Worm (Caenorhabditis elegans) whole organism, L4 larva: ENCODE data around the gene Y47D7A.15.
A peak's percentile ranks its signal among the peaks of the same experiment; 100 is the strongest.

Experiments used
- F26F4.8 ChIP-seq: fragments of 200-800 bp; sonication (Bioruptor generic); conservative IDR thresholded peaks from 2 replicates; pipeline ENCODE4 v1.3.6; 2022; ENCODE audit warnings: missing genetic modification characterization, missing compliant biosample characterization
- R02D3.7 ChIP-seq: fragments of 150-350 bp; sonication (generic microtip); optimal IDR thresholded peaks from 3 replicates; lab custom pipeline; 2014; ENCODE audit warnings: missing biosample characterization, missing genetic modification characterization
- T20F7.1 ChIP-seq: fragments of 200-800 bp; sonication (Bioruptor generic); optimal IDR thresholded peaks from 2 replicates; lab custom pipeline; 2018; ENCODE audit warnings: mild to moderate bottlenecking, missing genetic modification characterization, missing compliant biosample characterization
- T26A8.4 ChIP-seq: fragments of 200-800 bp; sonication (Bioruptor generic); IDR thresholded peaks from 2 replicates; pipeline ENCODE4 v1.3.6; 2022; ENCODE audit warnings: missing genetic modification characterization, missing compliant biosample characterization
- Y105C5A.15 ChIP-seq: fragments of 200-800 bp; sonication (Bioruptor generic); IDR thresholded peaks from 2 replicates; pipeline ENCODE4 v1.3.6; 2022; ENCODE audit warnings: missing genetic modification characterization, missing compliant biosample characterization
- ZK546.5 ChIP-seq, 2 experiments: sonication (generic microtip); optimal IDR thresholded peaks; 2 replicates each; lab custom pipeline; 2017; ENCODE audit warnings: missing biosample characterization in 2 of 2, missing genetic modification characterization in 2 of 2
- aha-1 ChIP-seq: fragments of 150-350 bp; peaks from one replicate; lab custom pipeline; 2014; ENCODE audit warnings: missing biosample characterization, missing genetic modification characterization
- ceh-20 ChIP-seq: fragments of 200-800 bp; sonication (Bioruptor generic); IDR thresholded peaks from 2 replicates; pipeline ENCODE4 v1.3.6; 2022; ENCODE audit warnings: missing genetic modification reagents, missing genetic modification characterization, missing compliant biosample characterization
- ceh-62 ChIP-seq: sonication (generic microtip); optimal IDR thresholded peaks from 2 replicates; lab custom pipeline; 2017; ENCODE audit warnings: missing biosample characterization, missing genetic modification characterization
- ces-1 ChIP-seq: fragments of 150-350 bp; sonication (generic microtip); optimal IDR thresholded peaks from 4 replicates; lab custom pipeline; 2014; ENCODE audit warnings: missing biosample characterization, missing genetic modification reagents, missing genetic modification characterization
- ctbp-1 ChIP-seq: fragments of 200-800 bp; sonication (Bioruptor generic); IDR thresholded peaks from 2 replicates; pipeline ENCODE4 v1.3.6; 2022; ENCODE audit warnings: missing genetic modification reagents, missing genetic modification characterization, missing compliant biosample characterization
- dmd-8 ChIP-seq: fragments of 200-800 bp; sonication (Bioruptor generic); IDR thresholded peaks from 2 replicates; pipeline ENCODE4 v1.3.6; 2022; ENCODE audit warnings: missing genetic modification characterization, missing compliant biosample characterization
- gei-8 ChIP-seq: fragments of 200-800 bp; sonication (Bioruptor generic); optimal IDR thresholded peaks from 2 replicates; lab custom pipeline; 2018; ENCODE audit warnings: mild to moderate bottlenecking, missing genetic modification characterization, missing compliant biosample characterization
- hlh-11 ChIP-seq: fragments of 200-800 bp; sonication (Bioruptor generic); optimal IDR thresholded peaks from 2 replicates; lab custom pipeline; 2018; ENCODE audit warnings: mild to moderate bottlenecking, missing genetic modification characterization, missing compliant biosample characterization
- hmg-1.1 ChIP-seq: fragments of 200-800 bp; sonication (Bioruptor generic); IDR thresholded peaks from 2 replicates; pipeline ENCODE4 v1.3.6; 2022; ENCODE audit warnings: missing genetic modification reagents, missing genetic modification characterization, missing compliant biosample characterization
- jun-1 ChIP-seq: fragments of 150-350 bp; optimal IDR thresholded peaks from 2 replicates; lab custom pipeline; 2014; ENCODE audit warnings: missing biosample characterization, missing genetic modification reagents, missing genetic modification characterization
- lin-1 ChIP-seq: fragments of 200-800 bp; sonication (Bioruptor generic); IDR thresholded peaks from 2 replicates; pipeline ENCODE4 v1.3.6; 2022; ENCODE audit warnings: missing genetic modification reagents, missing genetic modification characterization, missing compliant biosample characterization
- lin-13 ChIP-seq: fragments of 150-350 bp; optimal IDR thresholded peaks from 2 replicates; lab custom pipeline; 2014; ENCODE audit warnings: missing biosample characterization, missing genetic modification reagents, missing genetic modification characterization
- lin-15B ChIP-seq: fragments of 150-350 bp; sonication (generic microtip); optimal IDR thresholded peaks from 3 replicates; lab custom pipeline; 2014; ENCODE audit warnings: missing biosample characterization, missing genetic modification characterization
- lin-39 ChIP-seq: fragments of 150-350 bp; optimal IDR thresholded peaks from 2 replicates; lab custom pipeline; 2014; ENCODE audit warnings: missing biosample characterization, missing genetic modification reagents, missing genetic modification characterization
- lir-3 ChIP-seq: sonication (generic microtip); optimal IDR thresholded peaks from 2 replicates; lab custom pipeline; 2016; ENCODE audit warnings: mild to moderate bottlenecking, missing genetic modification characterization, missing compliant biosample characterization
- lsy-2 ChIP-seq, 2 experiments: fragments of 150-350 bp in 1 of 2; sonication (generic microtip) in 1 of 2; optimal IDR thresholded peaks; 2 replicates each; lab custom pipeline; 2014 to 2017; ENCODE audit warnings: missing biosample characterization in 2 of 2, missing genetic modification characterization in 2 of 2
- madf-9 ChIP-seq: fragments of 200-800 bp; sonication (Bioruptor generic); conservative IDR thresholded peaks from 2 replicates; pipeline ENCODE4 v1.3.6; 2022; ENCODE audit warnings: missing genetic modification reagents, missing genetic modification characterization, missing compliant biosample characterization
- mdl-1 ChIP-seq, 2 experiments: fragments of 150-350 bp in 1 of 2; sonication (generic microtip) in 1 of 2; optimal IDR thresholded peaks; 2 replicates each; lab custom pipeline; 2014 to 2017; ENCODE audit warnings: missing biosample characterization in 2 of 2, missing genetic modification characterization in 2 of 2
- mdt-29 ChIP-seq: fragments of 200-800 bp; sonication (Bioruptor generic); IDR thresholded peaks from 2 replicates; pipeline ENCODE4 v1.3.6; 2022; ENCODE audit warnings: missing genetic modification reagents, missing genetic modification characterization, missing compliant biosample characterization
- nhr-10 ChIP-seq: fragments of 150-350 bp; optimal IDR thresholded peaks from 2 replicates; lab custom pipeline; 2014; ENCODE audit warnings: missing biosample characterization, missing genetic modification characterization
- nhr-76 ChIP-seq: fragments of 150-350 bp; optimal IDR thresholded peaks from 2 replicates; lab custom pipeline; 2014; ENCODE audit warnings: missing biosample characterization, missing genetic modification characterization
- set-16 ChIP-seq: fragments of 200-800 bp; sonication (Bioruptor generic); IDR thresholded peaks from 2 replicates; pipeline ENCODE4 v1.3.6; 2022; ENCODE audit warnings: missing genetic modification reagents, missing genetic modification characterization, missing compliant biosample characterization
- snpc-1.2 ChIP-seq: fragments of 200-800 bp; sonication (Bioruptor generic); IDR thresholded peaks from 2 replicates; pipeline ENCODE4 v1.3.6; 2022; ENCODE audit warnings: missing genetic modification reagents, missing genetic modification characterization, missing compliant biosample characterization
- snpc-4 ChIP-seq: fragments of 150-350 bp; optimal IDR thresholded peaks from 2 replicates; lab custom pipeline; 2014; ENCODE audit warnings: missing biosample characterization, missing genetic modification characterization
- spr-3 ChIP-seq: fragments of 200-800 bp; sonication (Bioruptor generic); optimal IDR thresholded peaks from 2 replicates; lab custom pipeline; 2018; ENCODE audit warnings: mild to moderate bottlenecking, missing genetic modification characterization, missing compliant biosample characterization
- unc-39 ChIP-seq: sonication (generic microtip); optimal IDR thresholded peaks from 2 replicates; lab custom pipeline; 2017; ENCODE audit warnings: missing biosample characterization, missing genetic modification characterization
- vab-7 ChIP-seq: fragments of 200-800 bp; sonication (Bioruptor generic); IDR thresholded peaks from 2 replicates; pipeline ENCODE4 v1.3.6; 2022; ENCODE audit warnings: missing genetic modification reagents, missing genetic modification characterization, missing compliant biosample characterization
- zfp-2 ChIP-seq: sonication (generic microtip); optimal IDR thresholded peaks from 2 replicates; lab custom pipeline; 2016; ENCODE audit warnings: mild to moderate bottlenecking, missing genetic modification characterization, missing compliant biosample characterization
- ztf-7 ChIP-seq: fragments of 150-350 bp; optimal IDR thresholded peaks from 2 replicates; lab custom pipeline; 2014; ENCODE audit warnings: missing biosample characterization, missing genetic modification characterization

The Y47D7A.15 gene

ce11 chrV:4398127-4398526 is 34.9 kb downstream of the Y47D7A.15 start:
- TF ChIP-seq gei-8 (GFP tag; lab: Kevin White, UChicago) (no peak), zfp-2 (no peak), hlh-11 (tag; lab: Kevin White, UChicago) (no peak), R02D3.7 (tag; lab: Kevin White, UChicago) (no peak), ztf-7 (no peak), aha-1 (tag; lab: Kevin White, UChicago) (peak; percentile 93), madf-9 (GFP tag; lab: Robert Waterston, UW) (no peak), F26F4.8 (GFP tag; lab: Robert Waterston, UW) (no peak), snpc-1.2 (GFP tag; lab: Robert Waterston, UW) (no peak)

- no peak for TF ChIP-seq snpc-4 (tag; lab: Kevin White, UChicago)
- no peak for TF ChIP-seq mdl-1 (tag; optimal IDR thresholded peaks at IDR 0.05; lab: Kevin White, UChicago)
- TF ChIP-seq ctbp-1 (GFP tag; lab: Robert Waterston, UW), result no peak
Observed at ce11 chrV:4396257-4396656, 36.7 kb downstream of the Y47D7A.15 start, which contains the start of gene F13A2.3. Gene F13A2.3 (minus strand): TSS chrV:4396357.

- no peak for TF ChIP-seq ZK546.5 (tag; optimal IDR thresholded peaks at IDR 0.05; lab: Kevin White, UChicago)
- no peak for TF ChIP-seq unc-39 (tag; lab: Kevin White, UChicago)
- TF ChIP-seq ceh-20 (GFP tag; lab: Robert Waterston, UW), result no peak
- no peak for TF ChIP-seq snpc-1.2 (GFP tag; lab: Robert Waterston, UW)
- no peak for TF ChIP-seq dmd-8 (GFP tag; lab: Robert Waterston, UW)
- TF ChIP-seq jun-1 (tag; lab: Kevin White, UChicago), result no peak
- no peak for TF ChIP-seq ztf-7
- TF ChIP-seq Y105C5A.15 (GFP tag; lab: Robert Waterston, UW), result no peak
- no peak for TF ChIP-seq lin-13 (GFP tag; lab: Kevin White, UChicago)
- TF ChIP-seq nhr-76, result no peak
- no peak for TF ChIP-seq ctbp-1 (GFP tag; lab: Robert Waterston, UW)
- no peak for TF ChIP-seq madf-9 (GFP tag; lab: Robert Waterston, UW)
Observed at ce11 chrV:4387916-4388315, 45.1 kb downstream of the Y47D7A.15 start.

- TF ChIP-seq T26A8.4, result no peak
- no peak for TF ChIP-seq nhr-10 (tag; lab: Kevin White, UChicago)
- no peak for TF ChIP-seq jun-1 (tag; lab: Kevin White, UChicago)
- no peak for TF ChIP-seq lin-1
- no peak for TF ChIP-seq lin-13 (GFP tag; lab: Kevin White, UChicago)
- TF ChIP-seq spr-3 (GFP tag; lab: Kevin White, UChicago), result no peak
- TF ChIP-seq zfp-2, result no peak
- no peak for TF ChIP-seq vab-7 (GFP tag; lab: Robert Waterston, UW)
- no peak for TF ChIP-seq lin-15B
- TF ChIP-seq ces-1 (GFP tag; lab: Kevin White, UChicago), result no peak
- TF ChIP-seq lsy-2 (tag; optimal IDR thresholded peaks at IDR 0.05; lab: Kevin White, UChicago), result no peak
- TF ChIP-seq set-16 (GFP tag; lab: Robert Waterston, UW), result no peak
- TF ChIP-seq lir-3 (tag; lab: Kevin White, UChicago), result no peak
- TF ChIP-seq T20F7.1, result no peak
- TF ChIP-seq madf-9 (GFP tag; lab: Robert Waterston, UW), result no peak
- TF ChIP-seq hmg-1.1 (GFP tag; lab: Robert Waterston, UW), result no peak
- no peak for TF ChIP-seq lin-39 (tag; lab: Kevin White, UChicago)
- TF ChIP-seq mdt-29 (GFP tag; lab: Robert Waterston, UW), result no peak
- TF ChIP-seq ceh-62 (tag; lab: Kevin White, UChicago), result no peak
Observed at ce11 chrV:4387402-4387801, 45.6 kb downstream of the Y47D7A.15 start, which contains the start of gene F13A2.9. Gene F13A2.9 (minus strand): TSS chrV:4387502.
